Fruit fly (Drosophila melanogaster): ENCODE results near the gene VAChT.

dm6 chr3R:18732381-18732780 lies 27.1 kb downstream of the VAChT start, which contains the start of gene CG14302:
- no peak for TF ChIP-seq ttk (optimal IDR thresholded peaks at IDR 0.05)
- no peak for TF ChIP-seq Sin3A (optimal IDR thresholded peaks at IDR 0.05)
- TF ChIP-seq psq (optimal IDR thresholded peaks at IDR 0.05), result no peak
- no peak for TF ChIP-seq Myc (optimal IDR thresholded peaks at IDR 0.05)
- no peak for TF ChIP-seq insv (optimal IDR thresholded peaks at IDR 0.05)
